Fruit fly (Drosophila melanogaster): ENCODE measurements around the gene CG14042.

Gene CG14042

dm6 chr2L:5043495-5044146, 6.1 kb downstream of the CG14042 start (continued):
- peak; percentile 73 for TF ChIP-seq Drgx (GFP tag; IDR thresholded peaks at IDR 0.05)
- no peak for TF ChIP-seq bigmax (GFP tag; optimal IDR thresholded peaks at IDR 0.05)
- peak; percentile 1 for TF ChIP-seq pnt (GFP tag; optimal IDR thresholded peaks at IDR 0.05)
- no peak for TF ChIP-seq nom (GFP tag; optimal IDR thresholded peaks at IDR 0.05)
- no peak for TF ChIP-seq Opbp (GFP tag; IDR thresholded peaks at IDR 0.05; ENCODE audit: partially characterized antibody)
- TF ChIP-seq CG1792 (GFP tag; optimal IDR thresholded peaks at IDR 0.05): no peak
- TF ChIP-seq CG14860 (GFP tag; IDR thresholded peaks at IDR 0.05; ENCODE audit: partially characterized antibody): 0 out of 3 replicates have a peak, but pooled peaks have one; percentile 1
- no peak for TF ChIP-seq tll (GFP tag; optimal IDR thresholded peaks at IDR 0.05)
- no peak for TF ChIP-seq CG33213 (GFP tag; optimal IDR thresholded peaks at IDR 0.05)
- no peak for TF ChIP-seq mirr (GFP tag; optimal IDR thresholded peaks at IDR 0.05)
- TF ChIP-seq dysf (GFP tag; IDR thresholded peaks at IDR 0.05): peak; percentile 62; the same call in 2 of the 3 replicates
- TF ChIP-seq zfh2 (GFP tag; optimal IDR thresholded peaks at IDR 0.05): peak; percentile 37
- no peak for TF ChIP-seq trem (tag; optimal IDR thresholded peaks at IDR 0.05)
- TF ChIP-seq crp (GFP tag; optimal IDR thresholded peaks at IDR 0.05): no peak
- no peak for TF ChIP-seq ac (GFP tag; optimal IDR thresholded peaks at IDR 0.05)
- TF ChIP-seq Hr3 (GFP tag; optimal IDR thresholded peaks at IDR 0.05): peak; percentile 64
- TF ChIP-seq tio (GFP tag; optimal IDR thresholded peaks at IDR 0.05): no peak
- TF ChIP-seq MTF-1 (GFP tag; optimal IDR thresholded peaks at IDR 0.05; ENCODE audit: borderline replicate concordance): no peak
- no peak for TF ChIP-seq lola (GFP tag; optimal IDR thresholded peaks at IDR 0.05)
- TF ChIP-seq HLH4C (GFP tag; IDR thresholded peaks at IDR 0.05; ENCODE audit: partially characterized antibody): no peak
- TF ChIP-seq Spps (tag; optimal IDR thresholded peaks at IDR 0.05): no peak
- TF ChIP-seq CG8089 (GFP tag; optimal IDR thresholded peaks at IDR 0.05): no peak
- no peak for TF ChIP-seq CG16779 (GFP tag; IDR thresholded peaks at IDR 0.05)
- TF ChIP-seq exex (tag; optimal IDR thresholded peaks at IDR 0.05): no peak
- TF ChIP-seq tna (GFP tag; IDR thresholded peaks at IDR 0.05; ENCODE audit: partially characterized antibody): no peak
- TF ChIP-seq E2f1 (GFP tag; IDR thresholded peaks at IDR 0.05): no peak
- no peak for TF ChIP-seq CG10274 (GFP tag; optimal IDR thresholded peaks at IDR 0.05)
- TF ChIP-seq Med (GFP tag): peak; percentile 76
- TF ChIP-seq bab2 (GFP tag; optimal IDR thresholded peaks at IDR 0.05): no peak
- TF ChIP-seq Neu2 (GFP tag; optimal IDR thresholded peaks at IDR 0.05; ENCODE audit: borderline replicate concordance): no peak
- no peak for TF ChIP-seq tup (GFP tag; optimal IDR thresholded peaks at IDR 0.05)
- no peak for TF ChIP-seq CTCF (GFP tag; optimal IDR thresholded peaks at IDR 0.05)
- no peak for TF ChIP-seq CG15011 (GFP tag; optimal IDR thresholded peaks at IDR 0.05)
- no peak for TF ChIP-seq chm (GFP tag; IDR thresholded peaks at IDR 0.05)
- peak; percentile 21 for TF ChIP-seq CG17385 (GFP tag; optimal IDR thresholded peaks at IDR 0.05)
- no peak for TF ChIP-seq CG8765 (GFP tag; IDR thresholded peaks at IDR 0.05)
- peak; percentile 40 for TF ChIP-seq pum (GFP tag; optimal IDR thresholded peaks at IDR 0.05)
- no peak for TF ChIP-seq E2f2 (GFP tag; IDR thresholded peaks at IDR 0.05)
- TF ChIP-seq slou (GFP tag; optimal IDR thresholded peaks at IDR 0.05): peak; percentile 38
- no peak for TF ChIP-seq Doc2 (GFP tag; IDR thresholded peaks at IDR 0.05)
- TF ChIP-seq CG6791 (GFP tag; IDR thresholded peaks at IDR 0.05; ENCODE audit: partially characterized antibody): no peak
- TF ChIP-seq CG8290 (GFP tag; optimal IDR thresholded peaks at IDR 0.05): no peak
- peak in 1 of 2 experiments; percentile 73 for TF ChIP-seq CG8290 (tag; optimal IDR thresholded peaks at IDR 0.05)
- TF ChIP-seq sd (tag; optimal IDR thresholded peaks at IDR 0.05): peak; percentile 60
- no peak for TF ChIP-seq sc (optimal IDR thresholded peaks at IDR 0.05)
- TF ChIP-seq sc (GFP tag; optimal IDR thresholded peaks at IDR 0.05): no peak
- TF ChIP-seq Side (GFP tag; optimal IDR thresholded peaks at IDR 0.05): no peak
- 0 out of 2 replicates have a peak, but pooled peaks have one; percentile 18 for TF ChIP-seq Taf1 (GFP tag; IDR thresholded peaks at IDR 0.05)
- TF ChIP-seq tin (GFP tag; optimal IDR thresholded peaks at IDR 0.05): peak; percentile 28
- TF ChIP-seq nerfin-1 (tag; optimal IDR thresholded peaks at IDR 0.05): peak; percentile 67
